Fruit fly (Drosophila melanogaster) whole organism, embryonic: Measurements from ENCODE around the gene Chchd2.

ENCODE experiments used
- BEAF-32 ChIP-seq: fragments of 200-800 bp; sonication (Bioruptor generic); optimal IDR thresholded peaks from 3 replicates; lab custom pipeline; 2017; ENCODE audit warnings: missing biosample characterization, missing genetic modification characterization, mild to moderate bottlenecking, moderate library complexity, missing genetic modification reagents
- Blimp-1 ChIP-seq: fragments of 200-800 bp; sonication (Bioruptor generic); optimal IDR thresholded peaks from 3 replicates; lab custom pipeline; 2018; ENCODE audit warnings: missing biosample characterization, missing genetic modification characterization, mild to moderate bottlenecking, moderate library complexity, missing genetic modification reagents
- CG10267 ChIP-seq: fragments of 200-800 bp; sonication (Bioruptor generic); optimal IDR thresholded peaks from 2 replicates; lab custom pipeline; 2018; ENCODE audit warnings: missing biosample characterization, mild to moderate bottlenecking, missing genetic modification characterization, moderate library complexity
- CG10654 ChIP-seq: fragments of 200-800 bp; sonication (Bioruptor generic); optimal IDR thresholded peaks from 2 replicates; lab custom pipeline; 2016; ENCODE audit warnings: missing biosample characterization, missing genetic modification characterization
- CG11696 ChIP-seq: fragments of 200-800 bp; sonication (Bioruptor generic); IDR thresholded peaks from 2 replicates; pipeline ENCODE4 v1.3.6; 2022; ENCODE audit warnings: missing biosample characterization, missing genetic modification characterization
- CG14965 ChIP-seq: fragments of 200-800 bp; sonication (Bioruptor generic); optimal IDR thresholded peaks from 2 replicates; lab custom pipeline; 2016; ENCODE audit warnings: missing biosample characterization, missing genetic modification characterization, borderline replicate concordance
- CG1602 ChIP-seq: fragments of 200-800 bp; sonication (Bioruptor generic); optimal IDR thresholded peaks from 3 replicates; lab custom pipeline; 2016; ENCODE audit warnings: missing biosample characterization, missing genetic modification characterization
- CG17829 ChIP-seq: fragments of 200-800 bp; optimal IDR thresholded peaks from 2 replicates; lab custom pipeline; 2019; ENCODE audit warnings: missing biosample characterization, mild to moderate bottlenecking, missing genetic modification characterization, moderate library complexity
- CG1832 ChIP-seq: fragments of 200-800 bp; sonication (Bioruptor generic); optimal IDR thresholded peaks from 2 replicates; lab custom pipeline; 2017; ENCODE audit warnings: missing biosample characterization, mild to moderate bottlenecking, missing genetic modification characterization, inconsistent platforms
- CG31441 ChIP-seq: fragments of 200-800 bp; sonication (Bioruptor generic); IDR thresholded peaks from 2 replicates; pipeline ENCODE4 v1.3.6; 2022; ENCODE audit warnings: missing biosample characterization, missing genetic modification characterization
- CG33557 ChIP-seq: fragments of 200-800 bp; sonication (Bioruptor generic); optimal IDR thresholded peaks from 2 replicates; lab custom pipeline; 2019; ENCODE audit warnings: missing biosample characterization, mild to moderate bottlenecking, missing genetic modification characterization, moderate library complexity
- CG42726 ChIP-seq: fragments of 200-800 bp; sonication (Bioruptor generic); IDR thresholded peaks from 2 replicates; pipeline ENCODE4 v1.3.6; 2022; ENCODE audit warnings: missing biosample characterization, missing genetic modification characterization; ENCODE audit not compliant: partially characterized antibody
- CG5245 ChIP-seq: fragments of 200-800 bp; sonication (Bioruptor generic); optimal IDR thresholded peaks from 3 replicates; lab custom pipeline; 2016; ENCODE audit warnings: missing biosample characterization, missing genetic modification characterization
- CG6689 ChIP-seq: fragments of 200-800 bp; sonication (Bioruptor generic); IDR thresholded peaks from 2 replicates; pipeline ENCODE4 v1.3.6; 2022; ENCODE audit warnings: missing biosample characterization, missing genetic modification characterization
- CG6765 ChIP-seq: fragments of 200-800 bp; sonication (Bioruptor generic); optimal IDR thresholded peaks from 3 replicates; lab custom pipeline; 2017; ENCODE audit warnings: missing biosample characterization, mild to moderate bottlenecking, missing genetic modification characterization
- CG7786 ChIP-seq: fragments of 200-800 bp; sonication (Bioruptor generic); optimal IDR thresholded peaks from 2 replicates; lab custom pipeline; 2016; ENCODE audit warnings: missing biosample characterization, missing genetic modification characterization
- CG8388 ChIP-seq: fragments of 200-800 bp; sonication (Bioruptor generic); optimal IDR thresholded peaks from 2 replicates; lab custom pipeline; 2019; ENCODE audit warnings: missing biosample characterization, mild to moderate bottlenecking, missing genetic modification characterization, moderate library complexity
- CG9215 ChIP-seq: fragments of 200-800 bp; sonication (Bioruptor generic); IDR thresholded peaks from 2 replicates; pipeline ENCODE4 v1.3.6; 2022; ENCODE audit warnings: missing biosample characterization, missing genetic modification characterization
- Doc2 ChIP-seq: fragments of 200-800 bp; sonication (Bioruptor generic); IDR thresholded peaks from 2 replicates; pipeline ENCODE4 v1.3.6; 2022; ENCODE audit warnings: missing biosample characterization, missing genetic modification characterization
- Dp ChIP-seq: fragments of 200-800 bp; sonication (Bioruptor generic); optimal IDR thresholded peaks from 2 replicates; lab custom pipeline; 2018; ENCODE audit warnings: missing biosample characterization, mild to moderate bottlenecking, missing genetic modification characterization, moderate library complexity
- Fer2 ChIP-seq: fragments of 200-800 bp; sonication (Bioruptor generic); optimal IDR thresholded peaks from 2 replicates; lab custom pipeline; 2018; ENCODE audit warnings: missing biosample characterization, mild to moderate bottlenecking, missing genetic modification characterization, moderate library complexity
- Hr78 ChIP-seq, 2 experiments: fragments of 200-800 bp in 1 of 2; fragments of >200 bp in 1 of 2; sonication (Bioruptor generic) in 1 of 2; optimal IDR thresholded peaks; 2 replicates each; lab custom pipeline; 2017 to 2019; ENCODE audit warnings: missing biosample characterization in 2 of 2, missing genetic modification characterization in 2 of 2, mild to moderate bottlenecking in 1 of 2, moderate library complexity in 1 of 2
- Mrtf ChIP-seq: fragments of 200-800 bp; sonication (Bioruptor generic); IDR thresholded peaks from 3 replicates; pipeline ENCODE4 v1.3.6; 2022; ENCODE audit warnings: missing biosample characterization, missing genetic modification characterization
- Myb ChIP-seq: fragments of 200-800 bp; sonication (Bioruptor generic); optimal IDR thresholded peaks from 2 replicates; lab custom pipeline; 2016; ENCODE audit warnings: missing biosample characterization, missing genetic modification characterization
- Nf-YA ChIP-seq: fragments of 200-800 bp; sonication (Bioruptor generic); IDR thresholded peaks from 2 replicates; pipeline ENCODE4 v1.3.6; 2022; ENCODE audit warnings: missing biosample characterization, missing genetic modification characterization
- NfI ChIP-seq: fragments of 200-800 bp; sonication (Bioruptor generic); optimal IDR thresholded peaks from 3 replicates; lab custom pipeline; 2018; ENCODE audit warnings: missing biosample characterization, mild to moderate bottlenecking, missing genetic modification characterization, moderate library complexity
- Oli ChIP-seq: fragments of 200-800 bp; sonication (Bioruptor generic); optimal IDR thresholded peaks from 2 replicates; lab custom pipeline; 2018; ENCODE audit warnings: missing biosample characterization, mild to moderate bottlenecking, missing genetic modification characterization, moderate library complexity
- Opbp ChIP-seq: fragments of 200-800 bp; sonication (Bioruptor generic); IDR thresholded peaks from 3 replicates; pipeline ENCODE4 v1.3.6; 2022; ENCODE audit warnings: missing biosample characterization, missing genetic modification characterization; ENCODE audit not compliant: partially characterized antibody
- TFAM ChIP-seq: fragments of 200-800 bp; sonication (Bioruptor generic); optimal IDR thresholded peaks from 2 replicates; lab custom pipeline; 2017; ENCODE audit warnings: missing biosample characterization, missing genetic modification characterization, inconsistent platforms
- az2 ChIP-seq: fragments of 200-800 bp; sonication (Bioruptor generic); optimal IDR thresholded peaks from 3 replicates; lab custom pipeline; 2016; ENCODE audit warnings: missing biosample characterization, missing genetic modification characterization
- br ChIP-seq: fragments of >200 bp; optimal IDR thresholded peaks from 2 replicates; lab custom pipeline; 2017
- caup ChIP-seq: fragments of 200-800 bp; sonication (Bioruptor generic); optimal IDR thresholded peaks from 3 replicates; lab custom pipeline; 2017; ENCODE audit warnings: missing biosample characterization, mild to moderate bottlenecking, missing genetic modification characterization, moderate library complexity; ENCODE audit not compliant: severe bottlenecking
- cwo ChIP-seq: fragments of 200-800 bp; sonication (Bioruptor generic); optimal IDR thresholded peaks from 3 replicates; lab custom pipeline; 2017; ENCODE audit warnings: missing biosample characterization, missing genetic modification characterization, mild to moderate bottlenecking, moderate library complexity, missing genetic modification reagents
- dati ChIP-seq: fragments of 200-800 bp; sonication (Bioruptor generic); IDR thresholded peaks from 2 replicates; pipeline ENCODE4 v1.3.6; 2022; ENCODE audit warnings: missing biosample characterization, missing genetic modification characterization
- dmrt11E ChIP-seq: fragments of 200-800 bp; sonication (Bioruptor generic); optimal IDR thresholded peaks from 3 replicates; lab custom pipeline; 2018; ENCODE audit warnings: missing biosample characterization, mild to moderate bottlenecking, missing genetic modification characterization, moderate library complexity
- ems ChIP-seq: fragments of 200-800 bp; sonication (Bioruptor generic); optimal IDR thresholded peaks from 3 replicates; lab custom pipeline; 2016; ENCODE audit warnings: missing biosample characterization, missing genetic modification characterization
- eyg ChIP-seq: fragments of 200-800 bp; sonication (Bioruptor generic); optimal IDR thresholded peaks from 3 replicates; lab custom pipeline; 2016; ENCODE audit warnings: missing biosample characterization, missing genetic modification characterization
- ftz-f1 ChIP-seq: fragments of 200-800 bp; sonication (Bioruptor generic); optimal IDR thresholded peaks from 2 replicates; lab custom pipeline; 2016; ENCODE audit warnings: missing biosample characterization, missing genetic modification characterization
- gcm ChIP-seq: fragments of 200-800 bp; sonication (Bioruptor generic); optimal IDR thresholded peaks from 2 replicates; lab custom pipeline; 2019; ENCODE audit warnings: missing biosample characterization, mild to moderate bottlenecking, missing genetic modification characterization, moderate library complexity
- ham ChIP-seq: fragments of 200-800 bp; sonication (Bioruptor generic); IDR thresholded peaks from 2 replicates; pipeline ENCODE4 v1.3.6; 2022; ENCODE audit warnings: missing biosample characterization, missing genetic modification characterization
- lmd ChIP-seq: fragments of 200-800 bp; sonication (Bioruptor generic); IDR thresholded peaks from 2 replicates; pipeline ENCODE4 v1.3.6; 2022; ENCODE audit warnings: missing biosample characterization, missing genetic modification characterization
- mam ChIP-seq: fragments of 200-800 bp; sonication (Bioruptor generic); optimal IDR thresholded peaks from 3 replicates; lab custom pipeline; 2016; ENCODE audit warnings: missing biosample characterization, missing genetic modification characterization
- nom ChIP-seq: fragments of 200-800 bp; sonication (Bioruptor generic); optimal IDR thresholded peaks from 2 replicates; lab custom pipeline; 2017; ENCODE audit warnings: missing biosample characterization, missing genetic modification characterization, mild to moderate bottlenecking, moderate library complexity, missing genetic modification reagents
- odd ChIP-seq: fragments of 200-800 bp; sonication (Bioruptor generic); optimal IDR thresholded peaks from 2 replicates; lab custom pipeline; 2017; ENCODE audit warnings: missing biosample characterization, mild to moderate bottlenecking, missing genetic modification characterization
- p53 ChIP-seq: fragments of 200-800 bp; sonication (Bioruptor generic); optimal IDR thresholded peaks from 2 replicates; lab custom pipeline; 2016; ENCODE audit warnings: missing biosample characterization, missing genetic modification characterization
- scrt ChIP-seq: fragments of 200-800 bp; sonication (Bioruptor generic); optimal IDR thresholded peaks from 2 replicates; lab custom pipeline; 2018; ENCODE audit warnings: missing biosample characterization, mild to moderate bottlenecking, missing genetic modification characterization, moderate library complexity
- tap ChIP-seq: fragments of 200-800 bp; optimal IDR thresholded peaks from 3 replicates; lab custom pipeline; 2019; ENCODE audit warnings: missing biosample characterization, mild to moderate bottlenecking, missing genetic modification characterization, moderate library complexity
- tgo ChIP-seq: fragments of 200-800 bp; sonication (Bioruptor generic); IDR thresholded peaks from 3 replicates; pipeline ENCODE4 v1.3.6; 2022; ENCODE audit warnings: missing biosample characterization, missing genetic modification characterization
- zf30C ChIP-seq: fragments of 200-800 bp; sonication (Bioruptor generic); optimal IDR thresholded peaks from 3 replicates; lab custom pipeline; 2018; ENCODE audit warnings: missing biosample characterization, mild to moderate bottlenecking, missing genetic modification characterization

Chchd2 gene

dm6 chrX:17123545-17124203 is 25.1 kb upstream of the Chchd2 start (continued):
- peak; percentile 66 for TF ChIP-seq Blimp-1 (GFP tag; lab: Kevin White, UChicago)
- TF ChIP-seq ham (GFP tag; lab: Robert Waterston, UW), result no peak
- peak; percentile 23 for TF ChIP-seq CG5245 (GFP tag; lab: Kevin White, UChicago)
- no peak for TF ChIP-seq Dp (GFP tag; lab: Kevin White, UChicago)
- no peak for TF ChIP-seq p53 (GFP tag; lab: Kevin White, UChicago)
- peak; percentile 42 for TF ChIP-seq scrt (GFP tag; lab: Kevin White, UChicago)
- TF ChIP-seq TFAM, result peak; percentile 0
- 0 out of 2 replicates have a peak, but pooled peaks have one; percentile 24 for TF ChIP-seq CG11696
- peak; percentile 22 for TF ChIP-seq CG6765 (GFP tag; lab: Kevin White, UChicago)
- TF ChIP-seq cwo (GFP tag; lab: Kevin White, UChicago), result peak; percentile 71
- TF ChIP-seq BEAF-32 (GFP tag; lab: Kevin White, UChicago), result no peak
- TF ChIP-seq tap, result peak; percentile 80
- TF ChIP-seq CG1832 (GFP tag; lab: Kevin White, UChicago), result no peak
- TF ChIP-seq Opbp (GFP tag; lab: Robert Waterston, UW), result no peak
- peak; percentile 52 for TF ChIP-seq Nf-YA (GFP tag; lab: Robert Waterston, UW)
- peak; percentile 18 for TF ChIP-seq CG1602 (GFP tag; lab: Kevin White, UChicago)
- TF ChIP-seq caup, result peak; percentile 70
- TF ChIP-seq CG6689 (GFP tag; lab: Robert Waterston, UW), result peak; percentile 70; the same call in 1 of the 2 replicates
- peak; percentile 27 for TF ChIP-seq CG10654 (GFP tag; lab: Kevin White, UChicago)
- TF ChIP-seq odd (GFP tag; lab: Kevin White, UChicago), result peak; percentile 47
- TF ChIP-seq CG31441, result peak; percentile 80
- peak; percentile 33 for TF ChIP-seq dmrt11E (tag; lab: Kevin White, UChicago)
- TF ChIP-seq zf30C (GFP tag; lab: Kevin White, UChicago), result peak; percentile 45
- TF ChIP-seq mam (GFP tag; lab: Kevin White, UChicago), result peak; percentile 29
- peak; percentile 55 for TF ChIP-seq CG10267 (tag; lab: Kevin White, UChicago)
- peak; percentile 43 for TF ChIP-seq gcm (GFP tag; lab: Kevin White, UChicago)
- TF ChIP-seq Mrtf, result 0 out of 3 replicates have a peak, but pooled peaks have one; percentile 26
- TF ChIP-seq CG17829, result peak; percentile 74
- TF ChIP-seq nom, result no peak
- TF ChIP-seq Doc2 (GFP tag; lab: Robert Waterston, UW), result no peak
- peak; percentile 75 for TF ChIP-seq lmd (GFP tag; lab: Robert Waterston, UW)
- TF ChIP-seq CG33557 (GFP tag; lab: Kevin White, UChicago), result no peak
- TF ChIP-seq dati (GFP tag; lab: Robert Waterston, UW), result no peak
- TF ChIP-seq CG14965 (GFP tag; lab: Kevin White, UChicago), result no peak
- peak; percentile 58; the same call in 2 of the 3 replicates for TF ChIP-seq tgo
- no peak for TF ChIP-seq CG42726 (GFP tag; lab: Robert Waterston, UW)
- TF ChIP-seq eyg (GFP tag; lab: Kevin White, UChicago), result no peak
- peak; percentile 61 for TF ChIP-seq NfI
- peak; percentile 34 for TF ChIP-seq Fer2
- TF ChIP-seq Oli (tag; lab: Kevin White, UChicago), result peak; percentile 82
- peak; percentile 61 for TF ChIP-seq az2 (GFP tag; lab: Kevin White, UChicago)
- TF ChIP-seq Myb (GFP tag; lab: Kevin White, UChicago), result peak; percentile 5
- peak; percentile 53 for TF ChIP-seq ems (GFP tag; lab: Kevin White, UChicago)
- peak in 1 of 2 experiments; percentile 36 for TF ChIP-seq Hr78 (GFP tag; optimal IDR thresholded peaks at IDR 0.05; lab: Kevin White, UChicago)
- TF ChIP-seq CG7786 (GFP tag; lab: Kevin White, UChicago), result peak; percentile 15
- TF ChIP-seq br (lab: Kevin White, UChicago), result no peak
- TF ChIP-seq CG8388 (GFP tag; lab: Kevin White, UChicago), result peak; percentile 56
- peak; percentile 33; the same call in 1 of the 2 replicates for TF ChIP-seq CG9215 (GFP tag; lab: Robert Waterston, UW)
- no peak for TF ChIP-seq ftz-f1 (GFP tag; lab: Kevin White, UChicago)
